Fruit fly (Drosophila melanogaster) whole organism, embryonic: ENCODE measurements around the gene BNIP3.
A peak's percentile ranks its signal among the peaks of the same experiment; 100 is the strongest.

Source experiments
- Antp ChIP-seq: fragments of 200-800 bp; sonication (Bioruptor generic); optimal IDR thresholded peaks from 3 replicates; lab custom pipeline; 2016; ENCODE audit warnings: missing biosample characterization, missing genetic modification characterization
- Atf3 ChIP-seq: fragments of 200-800 bp; sonication (Bioruptor generic); optimal IDR thresholded peaks from 3 replicates; lab custom pipeline; 2016; ENCODE audit warnings: missing biosample characterization, missing genetic modification characterization
- Bteb2 ChIP-seq: fragments of 200-800 bp; sonication (Bioruptor generic); optimal IDR thresholded peaks from 2 replicates; lab custom pipeline; 2016; ENCODE audit warnings: missing biosample characterization, missing genetic modification characterization
- C15 ChIP-seq: fragments of 200-800 bp; sonication (Bioruptor generic); IDR thresholded peaks from 3 replicates; pipeline ENCODE4 v1.3.6; 2022; ENCODE audit warnings: missing biosample characterization, missing genetic modification characterization
- CG10366 ChIP-seq: fragments of 200-800 bp; sonication (Bioruptor generic); IDR thresholded peaks from 2 replicates; pipeline ENCODE4 v1.3.6; 2022; ENCODE audit warnings: missing biosample characterization, missing genetic modification characterization
- CG11085 ChIP-seq: fragments of 200-800 bp; sonication (Bioruptor generic); IDR thresholded peaks from 2 replicates; pipeline ENCODE4 v1.3.6; 2022; ENCODE audit warnings: missing biosample characterization, missing genetic modification characterization
- CG14667 ChIP-seq: fragments of 200-800 bp; sonication (Bioruptor generic); IDR thresholded peaks from 2 replicates; pipeline ENCODE4 v1.3.6; 2022; ENCODE audit warnings: missing biosample characterization, missing genetic modification characterization
- CG15011 ChIP-seq: fragments of 200-800 bp; sonication (Bioruptor generic); optimal IDR thresholded peaks from 3 replicates; lab custom pipeline; 2018; ENCODE audit warnings: missing biosample characterization, mild to moderate bottlenecking, missing genetic modification characterization
- CG16815 ChIP-seq: fragments of 200-800 bp; sonication (Bioruptor generic); optimal IDR thresholded peaks from 3 replicates; lab custom pipeline; 2017; ENCODE audit warnings: missing biosample characterization, mild to moderate bottlenecking, missing genetic modification characterization
- CG18619 ChIP-seq: fragments of 200-800 bp; sonication (Bioruptor generic); optimal IDR thresholded peaks from 3 replicates; lab custom pipeline; 2017; ENCODE audit warnings: missing biosample characterization, mild to moderate bottlenecking, missing genetic modification characterization
- CG30431 ChIP-seq: fragments of 200-800 bp; sonication (Bioruptor generic); optimal IDR thresholded peaks from 2 replicates; lab custom pipeline; 2017; ENCODE audit warnings: missing biosample characterization, missing genetic modification characterization
- CG33213 ChIP-seq: fragments of 200-800 bp; sonication (Bioruptor generic); optimal IDR thresholded peaks from 3 replicates; lab custom pipeline; 2016; ENCODE audit warnings: missing biosample characterization, missing genetic modification characterization
- CG33557 ChIP-seq: fragments of 200-800 bp; sonication (Bioruptor generic); optimal IDR thresholded peaks from 2 replicates; lab custom pipeline; 2019; ENCODE audit warnings: missing biosample characterization, mild to moderate bottlenecking, missing genetic modification characterization, moderate library complexity
- CG3847 ChIP-seq: fragments of 200-800 bp; sonication (Bioruptor generic); IDR thresholded peaks from 2 replicates; pipeline ENCODE4 v1.3.6; 2022; ENCODE audit warnings: missing biosample characterization, missing genetic modification characterization
- CG43689 ChIP-seq: fragments of 200-800 bp; sonication (Bioruptor generic); IDR thresholded peaks from 2 replicates; pipeline ENCODE4 v1.3.6; 2022; ENCODE audit warnings: missing biosample characterization, missing genetic modification characterization
- CG4854 ChIP-seq: fragments of 200-800 bp; sonication (Bioruptor generic); optimal IDR thresholded peaks from 2 replicates; lab custom pipeline; 2016; ENCODE audit warnings: missing biosample characterization, missing genetic modification characterization, inconsistent platforms
- CG6683 ChIP-seq: fragments of 200-800 bp; sonication (Bioruptor generic); optimal IDR thresholded peaks from 2 replicates; lab custom pipeline; 2017; ENCODE audit warnings: missing biosample characterization, mild to moderate bottlenecking, missing genetic modification characterization, missing genetic modification reagents
- CG9609 ChIP-seq: fragments of 200-800 bp; sonication (Bioruptor generic); optimal IDR thresholded peaks from 3 replicates; lab custom pipeline; 2016; ENCODE audit warnings: missing biosample characterization, missing genetic modification characterization
- CHES-1-like ChIP-seq: fragments of 200-800 bp; sonication (Bioruptor generic); optimal IDR thresholded peaks from 2 replicates; lab custom pipeline; 2016; ENCODE audit warnings: missing biosample characterization, missing genetic modification characterization
- Deaf1 ChIP-seq: fragments of 200-800 bp; optimal IDR thresholded peaks from 3 replicates; lab custom pipeline; 2019; ENCODE audit warnings: missing biosample characterization, mild to moderate bottlenecking, missing genetic modification characterization, moderate library complexity
- Fer1 ChIP-seq: fragments of 200-800 bp; sonication (Bioruptor generic); optimal IDR thresholded peaks from 2 replicates; lab custom pipeline; 2017; ENCODE audit warnings: missing biosample characterization, mild to moderate bottlenecking, missing genetic modification characterization
- GATAe ChIP-seq: fragments of 200-800 bp; sonication (Bioruptor generic); conservative IDR thresholded peaks from 2 replicates; pipeline ENCODE4 v1.3.6; 2022; ENCODE audit warnings: missing biosample characterization, missing genetic modification characterization
- Gug ChIP-seq: fragments of 200-800 bp; sonication (Bioruptor generic); IDR thresholded peaks from 4 replicates; pipeline ENCODE4 v1.3.6; 2022; ENCODE audit warnings: missing biosample characterization, missing genetic modification characterization
- Hsf ChIP-seq: fragments of 200-800 bp; sonication (Bioruptor generic); optimal IDR thresholded peaks from 3 replicates; lab custom pipeline; 2016; ENCODE audit warnings: missing biosample characterization, missing genetic modification characterization
- Med ChIP-seq: fragments of 200-800 bp; sonication (Bioruptor generic); peaks from one replicate; lab custom pipeline; 2016; ENCODE audit warnings: missing biosample characterization, missing genetic modification characterization, mild to moderate bottlenecking, inconsistent platforms, moderate library complexity
- NfI ChIP-seq: fragments of 200-800 bp; sonication (Bioruptor generic); optimal IDR thresholded peaks from 3 replicates; lab custom pipeline; 2018; ENCODE audit warnings: missing biosample characterization, mild to moderate bottlenecking, missing genetic modification characterization, moderate library complexity
- Oaz ChIP-seq: fragments of 200-800 bp; sonication (Bioruptor generic); IDR thresholded peaks from 2 replicates; pipeline ENCODE4 v1.3.6; 2022; ENCODE audit warnings: missing biosample characterization, missing genetic modification characterization
- Spps ChIP-seq: fragments of 200-800 bp; sonication (Bioruptor generic); optimal IDR thresholded peaks from 2 replicates; lab custom pipeline; 2018; ENCODE audit warnings: missing biosample characterization, mild to moderate bottlenecking, missing genetic modification characterization
- Taf1 ChIP-seq: fragments of 200-800 bp; sonication (Bioruptor generic); IDR thresholded peaks from 2 replicates; pipeline ENCODE4 v1.3.6; 2022; ENCODE audit warnings: missing biosample characterization, missing genetic modification characterization
- Xbp1 ChIP-seq: fragments of 200-800 bp; sonication (Bioruptor generic); optimal IDR thresholded peaks from 3 replicates; lab custom pipeline; 2016; ENCODE audit warnings: missing biosample characterization, mild to moderate bottlenecking, missing genetic modification characterization
- amos ChIP-seq: fragments of 200-800 bp; sonication (Bioruptor generic); IDR thresholded peaks from 2 replicates; pipeline ENCODE4 v1.3.6; 2022; ENCODE audit warnings: missing biosample characterization, missing genetic modification characterization; ENCODE audit not compliant: partially characterized antibody
- ap ChIP-seq: fragments of 200-800 bp; sonication (Bioruptor generic); IDR thresholded peaks from 2 replicates; pipeline ENCODE4 v1.3.6; 2022; ENCODE audit warnings: missing biosample characterization, missing genetic modification characterization
- bbx ChIP-seq: fragments of 200-800 bp; sonication (Bioruptor generic); IDR thresholded peaks from 2 replicates; pipeline ENCODE4 v1.3.6; 2022; ENCODE audit warnings: missing biosample characterization, missing genetic modification characterization; ENCODE audit not compliant: partially characterized antibody
- bsh ChIP-seq, 2 experiments: fragments of 200-800 bp; sonication (Bioruptor generic); optimal IDR thresholded peaks; 2 replicates each; lab custom pipeline; 2017 to 2018; ENCODE audit warnings: mild to moderate bottlenecking in 2 of 2, missing biosample characterization in 2 of 2, missing genetic modification characterization in 2 of 2, moderate library complexity in 1 of 2
- cg ChIP-seq: fragments of 200-800 bp; sonication (Bioruptor generic); optimal IDR thresholded peaks from 3 replicates; lab custom pipeline; 2019; ENCODE audit warnings: missing biosample characterization, mild to moderate bottlenecking, missing genetic modification characterization, moderate library complexity
- fd102C ChIP-seq: fragments of 200-800 bp; sonication (Bioruptor generic); optimal IDR thresholded peaks from 2 replicates; lab custom pipeline; 2018; ENCODE audit warnings: missing biosample characterization, mild to moderate bottlenecking, missing genetic modification characterization, moderate library complexity
- fd3F ChIP-seq: fragments of 200-800 bp; sonication (Bioruptor generic); optimal IDR thresholded peaks from 2 replicates; lab custom pipeline; 2018; ENCODE audit warnings: missing biosample characterization, mild to moderate bottlenecking, missing genetic modification characterization, moderate library complexity
- ftz-f1 ChIP-seq: fragments of 200-800 bp; sonication (Bioruptor generic); optimal IDR thresholded peaks from 2 replicates; lab custom pipeline; 2016; ENCODE audit warnings: missing biosample characterization, missing genetic modification characterization
- gcm ChIP-seq: fragments of 200-800 bp; sonication (Bioruptor generic); optimal IDR thresholded peaks from 2 replicates; lab custom pipeline; 2019; ENCODE audit warnings: missing biosample characterization, mild to moderate bottlenecking, missing genetic modification characterization, moderate library complexity
- ham ChIP-seq: fragments of 200-800 bp; sonication (Bioruptor generic); IDR thresholded peaks from 2 replicates; pipeline ENCODE4 v1.3.6; 2022; ENCODE audit warnings: missing biosample characterization, missing genetic modification characterization
- lilli ChIP-seq: fragments of 200-800 bp; sonication (Bioruptor generic); optimal IDR thresholded peaks from 3 replicates; lab custom pipeline; 2016; ENCODE audit warnings: missing biosample characterization, missing genetic modification characterization
- onecut ChIP-seq: fragments of 200-800 bp; sonication (Bioruptor generic); IDR thresholded peaks from 2 replicates; pipeline ENCODE4 v1.3.6; 2022; ENCODE audit warnings: missing biosample characterization, missing genetic modification characterization
- p53 ChIP-seq: fragments of 200-800 bp; sonication (Bioruptor generic); optimal IDR thresholded peaks from 2 replicates; lab custom pipeline; 2016; ENCODE audit warnings: missing biosample characterization, missing genetic modification characterization
- pfk ChIP-seq: fragments of 200-800 bp; sonication (Bioruptor generic); optimal IDR thresholded peaks from 2 replicates; lab custom pipeline; 2018; ENCODE audit warnings: missing biosample characterization, mild to moderate bottlenecking, missing genetic modification characterization, moderate library complexity
- run ChIP-seq: fragments of 200-800 bp; sonication (Bioruptor generic); optimal IDR thresholded peaks from 3 replicates; lab custom pipeline; 2018; ENCODE audit warnings: missing biosample characterization, mild to moderate bottlenecking, missing genetic modification characterization
- slou ChIP-seq: fragments of 200-800 bp; sonication (Bioruptor generic); optimal IDR thresholded peaks from 3 replicates; lab custom pipeline; 2016; ENCODE audit warnings: missing biosample characterization, missing genetic modification characterization
- stwl ChIP-seq: fragments of 200-800 bp; sonication (Bioruptor generic); optimal IDR thresholded peaks from 3 replicates; lab custom pipeline; 2018; ENCODE audit warnings: missing biosample characterization, mild to moderate bottlenecking, missing genetic modification characterization, moderate library complexity
- tap ChIP-seq: fragments of 200-800 bp; optimal IDR thresholded peaks from 3 replicates; lab custom pipeline; 2019; ENCODE audit warnings: missing biosample characterization, mild to moderate bottlenecking, missing genetic modification characterization, moderate library complexity
- twi ChIP-seq: fragments of 200-800 bp; optimal IDR thresholded peaks from 2 replicates; lab custom pipeline; 2019; ENCODE audit warnings: missing biosample characterization, mild to moderate bottlenecking, missing genetic modification characterization, moderate library complexity
- yki ChIP-seq: fragments of >200 bp; optimal IDR thresholded peaks from 3 replicates; lab custom pipeline; 2018

BNIP3 gene

DNA sequence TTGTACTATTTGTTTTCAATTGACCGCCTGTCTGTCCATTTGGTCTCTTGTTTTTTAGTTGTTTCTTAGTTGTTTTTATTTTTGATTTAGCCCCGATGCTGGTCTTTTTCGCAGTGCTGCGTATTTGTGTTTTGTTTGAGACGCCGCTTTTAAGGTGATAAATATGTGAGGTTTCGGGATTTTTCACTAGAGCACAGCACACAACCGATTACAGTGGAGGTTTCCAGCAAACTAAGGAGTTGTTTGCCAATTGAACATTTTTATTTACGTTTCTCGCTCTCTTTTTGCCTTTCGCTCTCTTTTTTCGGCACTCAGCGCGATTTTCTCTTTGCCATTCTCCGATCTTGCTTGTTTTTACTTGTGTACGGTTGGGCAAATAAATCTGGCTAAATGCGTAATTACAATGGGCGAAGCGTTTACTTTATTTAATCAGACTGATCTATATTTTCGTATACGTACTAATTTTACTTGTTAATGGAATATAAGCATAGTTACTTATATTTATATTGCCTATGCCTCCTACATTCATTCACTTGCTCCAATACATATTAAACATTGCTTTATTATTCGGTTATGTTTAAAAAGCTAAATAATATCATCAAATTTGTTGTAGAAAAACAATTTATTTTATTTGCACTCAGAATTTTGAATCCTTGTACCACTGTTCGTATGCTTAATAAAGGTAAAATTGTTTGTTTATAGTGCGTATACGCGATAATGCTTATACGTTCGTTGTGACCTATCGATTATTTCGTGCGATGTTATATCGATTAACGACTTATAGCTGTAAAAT lies 21.2 kb upstream of the BNIP3 start, which contains the start of gene Rcd2 (continued):
- TF ChIP-seq fd3F (GFP tag; lab: Kevin White, UChicago) = peak; percentile 84
- peak; percentile 57 for TF ChIP-seq fd102C
- TF ChIP-seq CG9609 (GFP tag; lab: Kevin White, UChicago) = peak; percentile 35
- TF ChIP-seq ap (GFP tag; lab: Robert Waterston, UW) = no peak
- TF ChIP-seq CG33213 (GFP tag; lab: Kevin White, UChicago) = no peak
- TF ChIP-seq p53 (GFP tag; lab: Kevin White, UChicago) = no peak
- peak; percentile 31 for TF ChIP-seq slou (GFP tag; lab: Kevin White, UChicago)
- TF ChIP-seq cg = no peak
- TF ChIP-seq stwl (tag; lab: Kevin White, UChicago) = peak; percentile 83
- TF ChIP-seq bsh (GFP tag; optimal IDR thresholded peaks at IDR 0.05; lab: Kevin White, UChicago) = peak; percentile 47 to 59
- peak; percentile 83 for TF ChIP-seq gcm (GFP tag; lab: Kevin White, UChicago)
- no peak for TF ChIP-seq Gug
- peak; percentile 17 for TF ChIP-seq CG4854
- peak; percentile 21 for TF ChIP-seq Spps
- TF ChIP-seq CG10366 (GFP tag; lab: Robert Waterston, UW) = peak; percentile 61
- peak; percentile 68 for TF ChIP-seq Oaz (GFP tag; lab: Robert Waterston, UW)
- peak; percentile 88 for TF ChIP-seq Med
- TF ChIP-seq Antp (GFP tag; lab: Kevin White, UChicago) = peak; percentile 22
- TF ChIP-seq CG14667 (GFP tag; lab: Robert Waterston, UW) = no peak
- TF ChIP-seq CG11085 (GFP tag; lab: Robert Waterston, UW) = peak; percentile 47; the same call in 1 of the 2 replicates
- peak; percentile 17 for TF ChIP-seq Atf3 (GFP tag; lab: Kevin White, UChicago)
- TF ChIP-seq Hsf (GFP tag; lab: Kevin White, UChicago) = peak; percentile 39
- TF ChIP-seq C15 (GFP tag; lab: Robert Waterston, UW) = 0 out of 3 replicates have a peak, but pooled peaks have one; percentile 28
- TF ChIP-seq tap (tag; lab: Kevin White, UChicago) = peak; percentile 82
- peak; percentile 88 for TF ChIP-seq CG6683 (GFP tag; lab: Kevin White, UChicago)
- TF ChIP-seq CG16815 (GFP tag; lab: Kevin White, UChicago) = peak; percentile 21
- TF ChIP-seq Taf1 = peak; percentile 57
- TF ChIP-seq lilli = peak; percentile 69
- TF ChIP-seq GATAe (GFP tag; lab: Robert Waterston, UW) = no peak
- TF ChIP-seq bbx (GFP tag; lab: Robert Waterston, UW) = peak; percentile 96
- TF ChIP-seq CHES-1-like (GFP tag; lab: Kevin White, UChicago) = peak; percentile 56
- TF ChIP-seq CG33557 (GFP tag; lab: Kevin White, UChicago) = no peak
- TF ChIP-seq Bteb2 (GFP tag; lab: Kevin White, UChicago) = peak; percentile 66
- TF ChIP-seq pfk (GFP tag; lab: Kevin White, UChicago) = no peak
- TF ChIP-seq twi (tag; lab: Kevin White, UChicago) = peak; percentile 47
- no peak for TF ChIP-seq yki (lab: Kevin White, UChicago)
- peak; percentile 94; the same call in 1 of the 2 replicates for TF ChIP-seq amos (GFP tag; lab: Robert Waterston, UW)
- peak; percentile 43; the same call in 1 of the 2 replicates for TF ChIP-seq onecut (GFP tag; lab: Robert Waterston, UW)
- no peak for TF ChIP-seq CG43689 (GFP tag; lab: Robert Waterston, UW)
- TF ChIP-seq ftz-f1 = no peak
- peak; percentile 72 for TF ChIP-seq Deaf1
- TF ChIP-seq CG3847 (GFP tag; lab: Robert Waterston, UW) = peak; percentile 70
- no peak for TF ChIP-seq ham (GFP tag; lab: Robert Waterston, UW)
- peak; percentile 89 for TF ChIP-seq run (tag; lab: Kevin White, UChicago)
- TF ChIP-seq NfI = peak; percentile 82
- TF ChIP-seq Xbp1 (GFP tag; lab: Kevin White, UChicago) = peak; percentile 51
- TF ChIP-seq CG30431 = no peak
- TF ChIP-seq CG18619 = peak; percentile 80
- TF ChIP-seq Fer1 (GFP tag; lab: Kevin White, UChicago) = peak; percentile 91
- TF ChIP-seq CG15011 (GFP tag; lab: Kevin White, UChicago) = peak; percentile 78
